Fruit fly (Drosophila melanogaster) whole organism: ENCODE results near the gene CG34238.

Source experiments
- CG8478 ChIP-seq: fragments of >200 bp; optimal IDR thresholded peaks from 2 replicates; lab custom pipeline; 2018; ENCODE audit warnings: inconsistent platforms
- EcR ChIP-seq, 2 experiments: fragments of >200 bp; optimal IDR thresholded peaks; 2 replicates each; lab custom pipeline; 2017; ENCODE audit warnings: missing biosample characterization in 2 of 2, missing genetic modification characterization in 2 of 2, missing genetic modification reagents in 2 of 2
- pan ChIP-seq: fragments of >200 bp; optimal IDR thresholded peaks from 2 replicates; lab custom pipeline; 2017
- psq ChIP-seq: fragments of >200 bp; optimal IDR thresholded peaks from 2 replicates; lab custom pipeline; 2017
- usp ChIP-seq: fragments of >200 bp; optimal IDR thresholded peaks from 2 replicates; lab custom pipeline; 2017; ENCODE audit warnings: missing biosample characterization, missing genetic modification characterization, mixed read lengths

DNA sequence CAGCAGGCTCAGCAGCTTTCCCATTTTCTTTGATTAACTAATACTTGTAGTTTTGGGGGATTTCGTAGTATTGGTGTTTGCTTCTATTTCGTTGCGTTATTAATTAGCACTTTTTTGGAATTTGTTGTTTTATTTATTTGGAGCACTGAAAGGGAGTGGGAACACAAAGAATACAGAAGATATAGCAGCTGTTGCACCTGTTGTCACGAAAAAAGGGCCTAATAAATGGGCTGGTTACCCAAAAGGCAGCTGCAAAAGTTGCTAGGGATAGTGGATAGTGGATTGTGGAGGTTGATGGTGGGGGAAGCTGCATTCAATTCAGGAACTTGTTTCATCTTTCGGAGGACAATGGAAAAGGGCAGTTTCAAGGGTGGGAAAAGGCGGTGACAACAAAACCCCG, 33.2 kb downstream of the CG34238 start:
- TF ChIP-seq CG8478 (no peak), EcR (GFP tag; optimal IDR thresholded peaks at IDR 0.05; lab: Kevin White, UChicago) (no peak), usp (GFP tag; lab: Kevin White, UChicago) (no peak), psq (lab: Kevin White, UChicago) (no peak), pan (lab: Kevin White, UChicago) (no peak)
